Fruit fly (Drosophila melanogaster) whole organism, wandering third instar larva: ENCODE results near the gene Fim.

Experiments
- Abd-B ChIP-seq: fragments of >200 bp; optimal IDR thresholded peaks from 2 replicates; lab custom pipeline; 2017; ENCODE audit warnings: missing biosample characterization, missing genetic modification characterization
- CG32264 ChIP-seq: fragments of 200-800 bp; sonication (Bioruptor generic); optimal IDR thresholded peaks from 2 replicates; lab custom pipeline; 2016; ENCODE audit warnings: missing biosample characterization, missing genetic modification characterization
- CrebA ChIP-seq: fragments of 200-800 bp; sonication (Bioruptor generic); optimal IDR thresholded peaks from 2 replicates; lab custom pipeline; 2016; ENCODE audit warnings: missing biosample characterization, mild to moderate bottlenecking, missing genetic modification characterization, borderline replicate concordance
- Dfd ChIP-seq: fragments of >200 bp; optimal IDR thresholded peaks from 2 replicates; lab custom pipeline; 2017; ENCODE audit warnings: missing biosample characterization, missing genetic modification characterization
- GATAd ChIP-seq: sonication (Bioruptor generic); optimal IDR thresholded peaks from 2 replicates; lab custom pipeline; 2016; ENCODE audit warnings: missing biosample characterization, missing genetic modification characterization
- Hnf4 ChIP-seq: fragments of 200-800 bp; sonication (Bioruptor generic); optimal IDR thresholded peaks from 2 replicates; lab custom pipeline; 2016; ENCODE audit warnings: missing biosample characterization, mild to moderate bottlenecking, missing genetic modification characterization
- Hr78 ChIP-seq: fragments of >200 bp; optimal IDR thresholded peaks from 2 replicates; lab custom pipeline; 2017; ENCODE audit warnings: missing biosample characterization, missing genetic modification characterization
- Jra ChIP-seq: sonication (Bioruptor generic); optimal IDR thresholded peaks from 2 replicates; lab custom pipeline; 2016; ENCODE audit warnings: missing biosample characterization, missing genetic modification characterization
- Myc ChIP-seq: fragments of >200 bp; optimal IDR thresholded peaks from 2 replicates; lab custom pipeline; 2017
- N ChIP-seq: fragments of >200 bp; optimal IDR thresholded peaks from 2 replicates; lab custom pipeline; 2018; ENCODE audit warnings: missing biosample characterization, missing external identifiers, missing genetic modification characterization
- OdsH ChIP-seq: fragments of 200-800 bp; sonication (Bioruptor generic); optimal IDR thresholded peaks from 2 replicates; lab custom pipeline; 2016; ENCODE audit warnings: missing biosample characterization, mild to moderate bottlenecking, missing genetic modification characterization
- Rel ChIP-seq, 2 experiments: fragments of 200-800 bp; sonication (Bioruptor generic) in 1 of 2; optimal IDR thresholded peaks; 2 replicates in 1 of 2; 3 replicates in 1 of 2; lab custom pipeline; 2016 to 2019; ENCODE audit warnings: mild to moderate bottlenecking in 2 of 2, missing biosample characterization in 2 of 2, missing genetic modification characterization in 2 of 2, moderate library complexity in 1 of 2
- Sp1 ChIP-seq: fragments of 200-800 bp; sonication (Bioruptor generic); optimal IDR thresholded peaks from 3 replicates; lab custom pipeline; 2019; ENCODE audit warnings: missing biosample characterization, mild to moderate bottlenecking, missing genetic modification characterization, moderate library complexity
- br ChIP-seq: fragments of 200-800 bp; sonication (Bioruptor generic); optimal IDR thresholded peaks from 2 replicates; lab custom pipeline; 2016; ENCODE audit warnings: missing biosample characterization, missing genetic modification characterization
- brk ChIP-seq: fragments of 200-800 bp; sonication (Bioruptor generic); optimal IDR thresholded peaks from 2 replicates; lab custom pipeline; 2016; ENCODE audit warnings: missing biosample characterization, mild to moderate bottlenecking, missing genetic modification characterization
- dl ChIP-seq, 2 experiments: fragments of 175-275, 200-275 bp in 1 of 2; fragments of 200-275 bp in 1 of 2; sonication (Bioruptor generic); optimal IDR thresholded peaks; lab custom pipeline; 2018; ENCODE audit warnings: mild to moderate bottlenecking in 2 of 2, missing biosample characterization in 2 of 2, missing genetic modification characterization in 2 of 2, moderate library complexity in 2 of 2; ENCODE audit not compliant: partially characterized antibody in 2 of 2, insufficient read depth in 1 of 2
- dsf ChIP-seq: sonication (Bioruptor generic); optimal IDR thresholded peaks from 2 replicates; lab custom pipeline; 2016; ENCODE audit warnings: missing biosample characterization, missing genetic modification characterization, borderline replicate concordance
- fru ChIP-seq: fragments of 200-800 bp; sonication (Bioruptor generic); optimal IDR thresholded peaks from 3 replicates; lab custom pipeline; 2016; ENCODE audit warnings: missing biosample characterization, mild to moderate bottlenecking, missing genetic modification characterization
- h ChIP-seq: fragments of 200-800 bp; sonication (Bioruptor generic); optimal IDR thresholded peaks from 3 replicates; lab custom pipeline; 2016; ENCODE audit warnings: missing biosample characterization, mild to moderate bottlenecking, missing genetic modification characterization
- jim ChIP-seq: fragments of 175-275, 200-325 bp; sonication (Bioruptor generic); optimal IDR thresholded peaks from 2 replicates; lab custom pipeline; 2016; ENCODE audit warnings: missing biosample characterization, mild to moderate bottlenecking, missing genetic modification characterization
- lola ChIP-seq: fragments of >200 bp; optimal IDR thresholded peaks from 2 replicates; lab custom pipeline; 2017; ENCODE audit warnings: missing biosample characterization, missing genetic modification characterization
- pan ChIP-seq: fragments of >200 bp; optimal IDR thresholded peaks from 2 replicates; lab custom pipeline; 2017
- psq ChIP-seq: fragments of 200-800 bp; sonication (Bioruptor generic); optimal IDR thresholded peaks from 3 replicates; lab custom pipeline; 2017; ENCODE audit warnings: missing biosample characterization, mild to moderate bottlenecking, missing genetic modification characterization, moderate library complexity
- rgr ChIP-seq: fragments of 200-800 bp; sonication (Bioruptor generic); optimal IDR thresholded peaks from 3 replicates; lab custom pipeline; 2016; ENCODE audit warnings: missing biosample characterization, mild to moderate bottlenecking, missing genetic modification characterization
- sage ChIP-seq: fragments of 200-800 bp; sonication (Bioruptor generic); optimal IDR thresholded peaks from 2 replicates; lab custom pipeline; 2016; ENCODE audit warnings: missing biosample characterization, mild to moderate bottlenecking, missing genetic modification characterization
- sv ChIP-seq: fragments of 200-800 bp; sonication (Bioruptor generic); optimal IDR thresholded peaks from 3 replicates; lab custom pipeline; 2016; ENCODE audit warnings: missing biosample characterization, missing genetic modification characterization
- tai ChIP-seq: sonication (Bioruptor generic); optimal IDR thresholded peaks from 2 replicates; lab custom pipeline; 2016; ENCODE audit warnings: missing biosample characterization, missing genetic modification characterization
- usp ChIP-seq: fragments of >200 bp; optimal IDR thresholded peaks from 2 replicates; lab custom pipeline; 2017; ENCODE audit warnings: missing biosample characterization, missing genetic modification characterization
- woc ChIP-seq: sonication (Bioruptor generic); optimal IDR thresholded peaks from 2 replicates; lab custom pipeline; 2016; ENCODE audit warnings: missing biosample characterization, mild to moderate bottlenecking, missing genetic modification characterization

The Fim gene

dm6 chrX:17284400-17284799, 17.3 kb downstream of the Fim start, which contains the start of gene CG8661:
TSS of gene CG8661 (minus strand) at chrX:17284500.
- no peak for TF ChIP-seq OdsH (GFP tag; lab: Kevin White, UChicago)
- TF ChIP-seq Hnf4 (GFP tag; lab: Kevin White, UChicago) = no peak
- TF ChIP-seq dl (GFP tag; optimal IDR thresholded peaks at IDR 0.05; lab: Kevin White, UChicago; ENCODE audit: insufficient read depth in 1 of 2, partially characterized antibody in 2 of 2) = no peak
- TF ChIP-seq woc = no peak
- TF ChIP-seq fru (GFP tag; lab: Kevin White, UChicago) = no peak
- TF ChIP-seq Dfd (GFP tag; lab: Kevin White, UChicago) = no peak
- no peak for TF ChIP-seq Myc (lab: Kevin White, UChicago)
- TF ChIP-seq Jra (GFP tag; lab: Kevin White, UChicago) = no peak
- no peak for TF ChIP-seq usp (GFP tag; lab: Kevin White, UChicago)

dm6 chrX:17282626-17283025, 19.1 kb downstream of the Fim start, which contains the start of gene CG8664:
TSS of gene CG8664 (minus strand) at chrX:17282726.
- TF ChIP-seq lola = no peak
- TF ChIP-seq rgr (GFP tag; lab: Kevin White, UChicago) = no peak
- no peak for TF ChIP-seq br (GFP tag; lab: Kevin White, UChicago)
- no peak for TF ChIP-seq dsf (GFP tag; lab: Kevin White, UChicago)
- TF ChIP-seq fru (GFP tag; lab: Kevin White, UChicago) = no peak
- TF ChIP-seq Hnf4 (GFP tag; lab: Kevin White, UChicago) = no peak
- no peak for TF ChIP-seq CrebA (GFP tag; lab: Kevin White, UChicago)
- TF ChIP-seq psq (GFP tag; lab: Kevin White, UChicago) = no peak
- TF ChIP-seq N (GFP tag; lab: Kevin White, UChicago) = no peak
- TF ChIP-seq sage (GFP tag; lab: Kevin White, UChicago) = no peak
- no peak for TF ChIP-seq Rel (GFP tag; optimal IDR thresholded peaks at IDR 0.05; lab: Kevin White, UChicago)
- TF ChIP-seq Rel (tag; optimal IDR thresholded peaks at IDR 0.05; lab: Kevin White, UChicago) = no peak
- no peak for TF ChIP-seq woc

dm6 chrX:17282196-17282595, 19.5 kb downstream of the Fim start, which contains the start of gene CG5445:
TSS of gene CG5445 (plus strand) at chrX:17282496.
- TF ChIP-seq br (GFP tag; lab: Kevin White, UChicago) (no peak), N (GFP tag; lab: Kevin White, UChicago) (no peak), CrebA (GFP tag; lab: Kevin White, UChicago) (no peak), Jra (GFP tag; lab: Kevin White, UChicago) (no peak), tai (GFP tag; lab: Kevin White, UChicago) (no peak)

dm6 chrX:17274798-17275197, 26.9 kb downstream of the Fim start:
- TF ChIP-seq dl (GFP tag; optimal IDR thresholded peaks at IDR 0.05; lab: Kevin White, UChicago; ENCODE audit: insufficient read depth in 1 of 2, partially characterized antibody in 2 of 2) = no peak
- no peak for TF ChIP-seq CrebA (GFP tag; lab: Kevin White, UChicago)
- TF ChIP-seq GATAd (GFP tag; lab: Kevin White, UChicago) = no peak
- no peak for TF ChIP-seq jim (GFP tag; lab: Kevin White, UChicago)
- no peak for TF ChIP-seq rgr (GFP tag; lab: Kevin White, UChicago)
- no peak for TF ChIP-seq sv (GFP tag; lab: Kevin White, UChicago)
- TF ChIP-seq usp (GFP tag; lab: Kevin White, UChicago) = no peak
- TF ChIP-seq Abd-B (GFP tag; lab: Kevin White, UChicago) = no peak
- TF ChIP-seq psq (GFP tag; lab: Kevin White, UChicago) = no peak
- no peak for TF ChIP-seq brk (GFP tag; lab: Kevin White, UChicago)
- no peak for TF ChIP-seq pan (lab: Kevin White, UChicago)
- no peak for TF ChIP-seq Dfd (GFP tag; lab: Kevin White, UChicago)
- no peak for TF ChIP-seq Sp1 (GFP tag; lab: Kevin White, UChicago)
- no peak for TF ChIP-seq Hr78 (GFP tag; lab: Kevin White, UChicago)
- TF ChIP-seq br (GFP tag; lab: Kevin White, UChicago) = no peak
- TF ChIP-seq h (GFP tag; lab: Kevin White, UChicago) = no peak
- TF ChIP-seq CG32264 = no peak
- no peak for TF ChIP-seq Hnf4 (GFP tag; lab: Kevin White, UChicago)

- peak; percentile 93 for TF ChIP-seq Dfd (GFP tag; lab: Kevin White, UChicago)
- no peak for TF ChIP-seq Hr78 (GFP tag; lab: Kevin White, UChicago)
These were observed 36.2 kb downstream of the Fim start for dm6 chrX:17265402-17266028.
